Fruit fly (Drosophila melanogaster) whole organism, embryonic: Measurements from ENCODE around the gene CG9467.

ENCODE experiments used
- B-H1 ChIP-seq: fragments of 200-800 bp; sonication (Bioruptor generic); IDR thresholded peaks from 3 replicates; pipeline ENCODE4 v1.3.6; 2022; ENCODE audit warnings: missing biosample characterization, missing genetic modification characterization
- CG1024 ChIP-seq: fragments of 200-800 bp; sonication (Bioruptor generic); IDR thresholded peaks from 2 replicates; pipeline ENCODE4 v1.3.6; 2022; ENCODE audit warnings: missing biosample characterization, missing genetic modification characterization
- CG11456 ChIP-seq: fragments of 200-800 bp; sonication (Bioruptor generic); IDR thresholded peaks from 3 replicates; pipeline ENCODE4 v1.3.6; 2022; ENCODE audit warnings: missing biosample characterization, missing genetic modification characterization
- CG11560 ChIP-seq: fragments of 200-800 bp; sonication (Bioruptor generic); IDR thresholded peaks from 3 replicates; pipeline ENCODE4 v1.3.6; 2022; ENCODE audit warnings: missing biosample characterization, missing genetic modification characterization
- CG11695 ChIP-seq: fragments of 200-800 bp; sonication (Bioruptor generic); IDR thresholded peaks from 3 replicates; pipeline ENCODE4 v1.3.6; 2022; ENCODE audit warnings: missing biosample characterization, missing genetic modification characterization
- CG12744 ChIP-seq: fragments of 200-800 bp; sonication (Bioruptor generic); optimal IDR thresholded peaks from 2 replicates; lab custom pipeline; 2016; ENCODE audit warnings: missing biosample characterization, missing genetic modification characterization
- CG15073 ChIP-seq: fragments of 200-800 bp; sonication (Bioruptor generic); optimal IDR thresholded peaks from 2 replicates; lab custom pipeline; 2016; ENCODE audit warnings: missing biosample characterization, missing genetic modification characterization
- CG15601 ChIP-seq: fragments of 200-800 bp; sonication (Bioruptor generic); optimal IDR thresholded peaks from 3 replicates; lab custom pipeline; 2019; ENCODE audit warnings: missing biosample characterization, mild to moderate bottlenecking, missing genetic modification characterization, moderate library complexity
- CG15696 ChIP-seq: fragments of 200-800 bp; sonication (Bioruptor generic); optimal IDR thresholded peaks from 2 replicates; lab custom pipeline; 2019; ENCODE audit warnings: missing biosample characterization, mild to moderate bottlenecking, missing genetic modification characterization, moderate library complexity
- CG17829 ChIP-seq: fragments of 200-800 bp; optimal IDR thresholded peaks from 2 replicates; lab custom pipeline; 2019; ENCODE audit warnings: missing biosample characterization, mild to moderate bottlenecking, missing genetic modification characterization, moderate library complexity
- CG18262 ChIP-seq: fragments of 200-800 bp; optimal IDR thresholded peaks from 3 replicates; lab custom pipeline; 2019; ENCODE audit warnings: missing biosample characterization, mild to moderate bottlenecking, missing genetic modification characterization, moderate library complexity
- CG2129 ChIP-seq: fragments of 200-800 bp; sonication (Bioruptor generic); IDR thresholded peaks from 2 replicates; pipeline ENCODE4 v1.3.6; 2022; ENCODE audit warnings: missing biosample characterization, missing genetic modification characterization; ENCODE audit not compliant: partially characterized antibody
- CG2202 ChIP-seq: fragments of 200-800 bp; sonication (Bioruptor generic); optimal IDR thresholded peaks from 2 replicates; lab custom pipeline; 2018; ENCODE audit warnings: missing biosample characterization, mild to moderate bottlenecking, missing genetic modification characterization
- CG31224 ChIP-seq: fragments of 200-800 bp; sonication (Bioruptor generic); IDR thresholded peaks from 2 replicates; pipeline ENCODE4 v1.3.6; 2022; ENCODE audit warnings: missing biosample characterization, missing genetic modification characterization
- CG31388 ChIP-seq: fragments of 200-800 bp; sonication (Bioruptor generic); optimal IDR thresholded peaks from 2 replicates; lab custom pipeline; 2016; ENCODE audit warnings: missing biosample characterization, missing genetic modification characterization
- CG3838 ChIP-seq: fragments of 200-800 bp; sonication (Bioruptor generic); optimal IDR thresholded peaks from 3 replicates; lab custom pipeline; 2016; ENCODE audit warnings: missing biosample characterization, missing genetic modification characterization
- CG4730 ChIP-seq: fragments of 200-800 bp; sonication (Bioruptor generic); IDR thresholded peaks from 2 replicates; pipeline ENCODE4 v1.3.6; 2022; ENCODE audit warnings: missing biosample characterization, missing genetic modification characterization
- CG7271 ChIP-seq: fragments of 200-800 bp; sonication (Bioruptor generic); optimal IDR thresholded peaks from 2 replicates; lab custom pipeline; 2018; ENCODE audit warnings: missing biosample characterization, mild to moderate bottlenecking, missing genetic modification characterization, moderate library complexity
- CG8388 ChIP-seq: fragments of 200-800 bp; sonication (Bioruptor generic); optimal IDR thresholded peaks from 2 replicates; lab custom pipeline; 2019; ENCODE audit warnings: missing biosample characterization, mild to moderate bottlenecking, missing genetic modification characterization, moderate library complexity
- CG9817 ChIP-seq: fragments of 200-800 bp; sonication (Bioruptor generic); optimal IDR thresholded peaks from 2 replicates; lab custom pipeline; 2018; ENCODE audit warnings: missing biosample characterization, mild to moderate bottlenecking, missing genetic modification characterization, moderate library complexity
- CrebB ChIP-seq: fragments of 200-800 bp; sonication (Bioruptor generic); optimal IDR thresholded peaks from 3 replicates; lab custom pipeline; 2018; ENCODE audit warnings: missing biosample characterization, mild to moderate bottlenecking, missing genetic modification characterization
- Deaf1 ChIP-seq: fragments of 200-800 bp; optimal IDR thresholded peaks from 3 replicates; lab custom pipeline; 2019; ENCODE audit warnings: missing biosample characterization, mild to moderate bottlenecking, missing genetic modification characterization, moderate library complexity
- Drgx ChIP-seq: fragments of 200-800 bp; sonication (Bioruptor generic); IDR thresholded peaks from 2 replicates; pipeline ENCODE4 v1.3.6; 2022; ENCODE audit warnings: missing biosample characterization, missing genetic modification characterization
- Elba2 ChIP-seq: fragments of 200-800 bp; sonication (Bioruptor generic); optimal IDR thresholded peaks from 3 replicates; lab custom pipeline; 2016; ENCODE audit warnings: missing biosample characterization, missing genetic modification characterization
- HLH3B ChIP-seq: fragments of 200-800 bp; sonication (Bioruptor generic); IDR thresholded peaks from 2 replicates; pipeline ENCODE4 v1.3.6; 2022; ENCODE audit warnings: missing biosample characterization, missing genetic modification characterization
- HLH54F ChIP-seq: fragments of 200-800 bp; sonication (Bioruptor generic); optimal IDR thresholded peaks from 3 replicates; lab custom pipeline; 2016; ENCODE audit warnings: missing biosample characterization, missing genetic modification characterization
- Hmx ChIP-seq: fragments of 200-800 bp; sonication (Bioruptor generic); optimal IDR thresholded peaks from 2 replicates; lab custom pipeline; 2016; ENCODE audit warnings: missing biosample characterization, missing genetic modification characterization
- Mes4 ChIP-seq: fragments of 200-800 bp; sonication (Bioruptor generic); optimal IDR thresholded peaks from 2 replicates; lab custom pipeline; 2016; ENCODE audit warnings: missing biosample characterization, missing genetic modification characterization
- Mrtf ChIP-seq: fragments of 200-800 bp; sonication (Bioruptor generic); IDR thresholded peaks from 3 replicates; pipeline ENCODE4 v1.3.6; 2022; ENCODE audit warnings: missing biosample characterization, missing genetic modification characterization
- NK7.1 ChIP-seq: fragments of 200-800 bp; sonication (Bioruptor generic); optimal IDR thresholded peaks from 3 replicates; lab custom pipeline; 2016; ENCODE audit warnings: missing biosample characterization, missing genetic modification characterization
- Nf-YA ChIP-seq: fragments of 200-800 bp; sonication (Bioruptor generic); IDR thresholded peaks from 2 replicates; pipeline ENCODE4 v1.3.6; 2022; ENCODE audit warnings: missing biosample characterization, missing genetic modification characterization
- Oli ChIP-seq: fragments of 200-800 bp; sonication (Bioruptor generic); optimal IDR thresholded peaks from 2 replicates; lab custom pipeline; 2018; ENCODE audit warnings: missing biosample characterization, mild to moderate bottlenecking, missing genetic modification characterization, moderate library complexity
- Optix ChIP-seq: fragments of 200-800 bp; sonication (Bioruptor generic); IDR thresholded peaks from 3 replicates; pipeline ENCODE4 v1.3.6; 2022; ENCODE audit warnings: missing biosample characterization, missing genetic modification characterization
- Side ChIP-seq: fragments of 200-800 bp; sonication (Bioruptor generic); optimal IDR thresholded peaks from 2 replicates; lab custom pipeline; 2016; ENCODE audit warnings: missing biosample characterization, missing genetic modification characterization
- Sox100B ChIP-seq: fragments of 200-800 bp; sonication (Bioruptor generic); optimal IDR thresholded peaks from 3 replicates; lab custom pipeline; 2018; ENCODE audit warnings: missing biosample characterization, mild to moderate bottlenecking, missing genetic modification characterization
- TFAM ChIP-seq: fragments of 200-800 bp; sonication (Bioruptor generic); optimal IDR thresholded peaks from 2 replicates; lab custom pipeline; 2017; ENCODE audit warnings: missing biosample characterization, missing genetic modification characterization, inconsistent platforms
- YL-1 ChIP-seq: fragments of 200-800 bp; sonication (Bioruptor generic); optimal IDR thresholded peaks from 3 replicates; lab custom pipeline; 2017; ENCODE audit warnings: missing biosample characterization, mild to moderate bottlenecking, missing genetic modification characterization
- bbx ChIP-seq: fragments of 200-800 bp; sonication (Bioruptor generic); IDR thresholded peaks from 2 replicates; pipeline ENCODE4 v1.3.6; 2022; ENCODE audit warnings: missing biosample characterization, missing genetic modification characterization; ENCODE audit not compliant: partially characterized antibody
- chn ChIP-seq: fragments of 200-800 bp; sonication (Bioruptor generic); optimal IDR thresholded peaks from 2 replicates; lab custom pipeline; 2016; ENCODE audit warnings: missing biosample characterization, missing genetic modification characterization
- disco-r ChIP-seq: fragments of 200-800 bp; sonication (Bioruptor generic); optimal IDR thresholded peaks from 2 replicates; lab custom pipeline; 2016; ENCODE audit warnings: missing biosample characterization, missing genetic modification characterization
- eyg ChIP-seq: fragments of 200-800 bp; sonication (Bioruptor generic); optimal IDR thresholded peaks from 3 replicates; lab custom pipeline; 2016; ENCODE audit warnings: missing biosample characterization, missing genetic modification characterization
- gro ChIP-seq: fragments of 200-800 bp; sonication (Bioruptor generic); optimal IDR thresholded peaks from 2 replicates; lab custom pipeline; 2016; ENCODE audit warnings: missing biosample characterization, missing genetic modification characterization
- ham ChIP-seq: fragments of 200-800 bp; sonication (Bioruptor generic); IDR thresholded peaks from 2 replicates; pipeline ENCODE4 v1.3.6; 2022; ENCODE audit warnings: missing biosample characterization, missing genetic modification characterization
- hth ChIP-seq: fragments of >200 bp; optimal IDR thresholded peaks from 2 replicates; lab custom pipeline; 2017; ENCODE audit warnings: inconsistent platforms
- klu ChIP-seq: fragments of 200-800 bp; sonication (Bioruptor generic); IDR thresholded peaks from 2 replicates; pipeline ENCODE4 v1.3.6; 2022; ENCODE audit warnings: missing biosample characterization, missing genetic modification characterization
- pan ChIP-seq, 4 experiments: fragments of >200 bp in 3 of 4; fragments of 200-800 bp in 1 of 4; sonication (Bioruptor generic) in 1 of 4; optimal IDR thresholded peaks in 3 of 4; IDR thresholded peaks in 1 of 4; 2 replicates each; pipeline versions ENCODE4 v1.3.6 to Lab custom; 2017 to 2022; ENCODE audit warnings: missing biosample characterization in 2 of 4, missing genetic modification characterization in 2 of 4, mixed read lengths in 1 of 4
- pb ChIP-seq: fragments of 200-800 bp; sonication (Bioruptor generic); optimal IDR thresholded peaks from 3 replicates; lab custom pipeline; 2016; ENCODE audit warnings: missing biosample characterization, missing genetic modification characterization
- shn ChIP-seq: fragments of 200-800 bp; sonication (Bioruptor generic); optimal IDR thresholded peaks from 3 replicates; lab custom pipeline; 2016; ENCODE audit warnings: missing biosample characterization, missing genetic modification characterization
- sob ChIP-seq: fragments of 200-800 bp; sonication (Bioruptor generic); IDR thresholded peaks from 2 replicates; pipeline ENCODE4 v1.3.6; 2022; ENCODE audit warnings: missing biosample characterization, missing genetic modification characterization
- tio ChIP-seq: fragments of 200-800 bp; sonication (Bioruptor generic); optimal IDR thresholded peaks from 2 replicates; lab custom pipeline; 2017; ENCODE audit warnings: missing biosample characterization, missing genetic modification characterization, inconsistent platforms
- vfl ChIP-seq: fragments of 200-800 bp; sonication (Bioruptor generic); optimal IDR thresholded peaks from 2 replicates; lab custom pipeline; 2016; ENCODE audit warnings: missing biosample characterization, missing genetic modification characterization
- vnd ChIP-seq: fragments of 200-800 bp; sonication (Bioruptor generic); IDR thresholded peaks from 3 replicates; pipeline ENCODE4 v1.3.6; 2022; ENCODE audit warnings: missing biosample characterization, missing genetic modification characterization; ENCODE audit not compliant: partially characterized antibody

Gene CG9467

DNA sequence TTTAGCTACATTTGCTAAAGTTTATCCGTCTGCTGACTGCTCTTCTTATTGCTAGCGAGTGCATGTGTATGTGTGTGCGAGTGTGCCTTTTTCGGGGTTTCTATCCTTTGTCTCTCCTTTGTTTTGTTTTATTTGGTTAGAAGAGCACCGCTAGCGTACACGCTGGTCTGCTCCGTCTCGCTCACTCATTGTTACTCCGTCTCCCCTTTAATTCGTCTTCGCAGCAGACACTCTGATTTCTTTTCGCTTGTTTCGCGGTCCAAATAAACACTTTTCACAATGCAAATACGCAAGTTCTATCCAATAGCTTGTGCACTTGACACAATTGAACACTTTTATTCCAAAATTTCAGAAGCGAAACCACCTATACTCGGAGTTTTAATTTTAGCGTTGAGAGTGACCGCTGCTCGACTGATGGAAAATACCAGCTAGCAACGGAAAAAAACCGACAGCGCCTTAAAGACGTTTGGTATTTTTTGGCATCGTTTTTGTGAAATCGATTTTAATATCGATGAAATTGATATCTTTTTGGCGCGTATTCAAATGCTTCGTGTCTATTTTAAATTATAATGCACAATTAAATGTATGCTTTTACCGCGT, 8.2 kb upstream of the CG9467 start, which contains the start of gene FBXO11 (continued):
- TF ChIP-seq HLH54F: no peak
- TF ChIP-seq Drgx (GFP tag; lab: Robert Waterston, UW): peak; percentile 76
- TF ChIP-seq CG15073 (GFP tag; lab: Kevin White, UChicago): no peak
- TF ChIP-seq eyg (GFP tag; lab: Kevin White, UChicago): no peak
- no peak for TF ChIP-seq Hmx (GFP tag; lab: Kevin White, UChicago)
- TF ChIP-seq pan (optimal IDR thresholded peaks at IDR 0.05; lab: Kevin White, UChicago): no peak
- TF ChIP-seq pan (GFP tag; optimal IDR thresholded peaks at IDR 0.05 in 1 of 2, IDR thresholded peaks at IDR 0.05 in 1 of 2): no peak
- no peak for TF ChIP-seq CG11560
- TF ChIP-seq YL-1 (GFP tag; lab: Kevin White, UChicago): peak; percentile 98
- no peak for TF ChIP-seq CG7271 (tag; lab: Kevin White, UChicago)
- no peak for TF ChIP-seq CG1024 (GFP tag; lab: Robert Waterston, UW)
- no peak for TF ChIP-seq CrebB (tag; lab: Kevin White, UChicago)
- no peak for TF ChIP-seq CG11456 (GFP tag; lab: Robert Waterston, UW)
- TF ChIP-seq shn (GFP tag; lab: Kevin White, UChicago): no peak
- no peak for TF ChIP-seq CG18262 (tag; lab: Kevin White, UChicago)
- TF ChIP-seq Deaf1 (tag; lab: Kevin White, UChicago): no peak
- TF ChIP-seq CG15601 (tag; lab: Kevin White, UChicago): peak; percentile 45
- peak; percentile 11 for TF ChIP-seq CG17829 (tag; lab: Kevin White, UChicago)
- TF ChIP-seq NK7.1 (GFP tag; lab: Kevin White, UChicago): no peak
- TF ChIP-seq ham: no peak
- TF ChIP-seq Elba2 (GFP tag; lab: Kevin White, UChicago): peak; percentile 55
- TF ChIP-seq CG2202 (tag; lab: Kevin White, UChicago): no peak
- no peak for TF ChIP-seq CG11695
- TF ChIP-seq Mes4 (GFP tag; lab: Kevin White, UChicago): no peak
- 0 out of 3 replicates have a peak, but pooled peaks have one; percentile 24 for TF ChIP-seq vnd (GFP tag; lab: Robert Waterston, UW)
- TF ChIP-seq Side: no peak
- TF ChIP-seq tio (GFP tag; lab: Kevin White, UChicago): no peak
- no peak for TF ChIP-seq CG12744 (GFP tag; lab: Kevin White, UChicago)
- peak; percentile 22; the same call in 1 of the 2 replicates for TF ChIP-seq bbx
- no peak for TF ChIP-seq CG31388 (GFP tag; lab: Kevin White, UChicago)
- TF ChIP-seq Mrtf (GFP tag; lab: Robert Waterston, UW): no peak
- no peak for TF ChIP-seq klu (GFP tag; lab: Robert Waterston, UW)
- TF ChIP-seq Oli (tag; lab: Kevin White, UChicago): no peak
- TF ChIP-seq CG2129 (GFP tag; lab: Robert Waterston, UW): no peak
- TF ChIP-seq sob (GFP tag; lab: Robert Waterston, UW): no peak
- TF ChIP-seq CG9817 (tag; lab: Kevin White, UChicago): no peak
- no peak for TF ChIP-seq CG3838 (GFP tag; lab: Kevin White, UChicago)
- no peak for TF ChIP-seq Sox100B (GFP tag; lab: Kevin White, UChicago)
- no peak for TF ChIP-seq hth
- TF ChIP-seq disco-r (GFP tag; lab: Kevin White, UChicago): no peak
- no peak for TF ChIP-seq pb (GFP tag; lab: Kevin White, UChicago)
- no peak for TF ChIP-seq B-H1
- peak; percentile 62 for TF ChIP-seq gro (GFP tag; lab: Kevin White, UChicago)
- TF ChIP-seq Optix (GFP tag; lab: Robert Waterston, UW): no peak
- TF ChIP-seq CG4730 (GFP tag; lab: Robert Waterston, UW): no peak
- no peak for TF ChIP-seq CG31224
- TF ChIP-seq TFAM (GFP tag; lab: Kevin White, UChicago): no peak
- no peak for TF ChIP-seq chn
- no peak for TF ChIP-seq CG15696
- no peak for TF ChIP-seq Nf-YA (GFP tag; lab: Robert Waterston, UW)
- TF ChIP-seq vfl: no peak
- no peak for TF ChIP-seq CG8388 (GFP tag; lab: Kevin White, UChicago)
- TF ChIP-seq HLH3B (GFP tag; lab: Robert Waterston, UW): no peak
